Worm (Caenorhabditis elegans): Measurements from ENCODE around the gene K11D12.8.

K11D12.8 gene

DNA sequence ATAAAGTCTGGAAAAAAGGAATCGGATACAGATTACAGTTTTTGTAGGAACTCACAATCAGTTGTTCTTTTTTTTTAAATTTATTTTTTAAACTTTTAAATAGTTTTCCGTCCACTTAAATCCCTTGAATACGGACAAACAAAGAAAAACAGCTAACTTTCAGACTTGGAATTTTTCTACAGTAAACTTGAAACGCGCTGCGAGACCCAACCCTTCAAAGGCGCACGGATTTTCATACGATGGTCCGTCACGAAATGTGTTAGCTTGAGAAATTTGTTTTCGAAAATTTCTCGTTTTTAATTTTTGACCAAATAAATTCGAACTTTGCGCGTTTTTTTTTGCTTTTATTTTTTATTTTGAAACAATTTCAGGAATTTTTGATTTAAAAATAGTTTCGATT, 5.8 kb upstream of the K11D12.8 start:
- no peak for TF ChIP-seq K09A11.1 (tag; optimal IDR thresholded peaks at IDR 0.05; ENCODE audit: insufficient read depth)
- TF ChIP-seq pha-2 (tag; optimal IDR thresholded peaks at IDR 0.05): no peak
- no peak for TF ChIP-seq tbx-2 (tag; optimal IDR thresholded peaks at IDR 0.05)
- no peak for TF ChIP-seq sox-4 (tag; optimal IDR thresholded peaks at IDR 0.05)
- no peak for TF ChIP-seq K02D7.2 (tag; optimal IDR thresholded peaks at IDR 0.05)
- TF ChIP-seq odd-2 (tag; optimal IDR thresholded peaks at IDR 0.05): no peak
- no peak for TF ChIP-seq ceh-18 (tag; optimal IDR thresholded peaks at IDR 0.05)
- no peak for TF ChIP-seq pat-9 (tag; optimal IDR thresholded peaks at IDR 0.05)
- TF ChIP-seq hlh-13 (GFP tag; optimal IDR thresholded peaks at IDR 0.05): no peak
- TF ChIP-seq eyg-1 (tag; optimal IDR thresholded peaks at IDR 0.05): no peak
- TF ChIP-seq lim-6 (tag; optimal IDR thresholded peaks at IDR 0.05): no peak
- no peak for TF ChIP-seq ceh-6 (GFP tag; optimal IDR thresholded peaks at IDR 0.05)
- TF ChIP-seq unc-42 (tag; optimal IDR thresholded peaks at IDR 0.05): no peak
- TF ChIP-seq C08G9.2 (tag; optimal IDR thresholded peaks at IDR 0.05): no peak
- no peak for TF ChIP-seq pha-4 (tag; optimal IDR thresholded peaks at IDR 0.05)
- TF ChIP-seq ceh-31 (tag; optimal IDR thresholded peaks at IDR 0.05): no peak
- no peak for TF ChIP-seq ama-1 (optimal IDR thresholded peaks at IDR 0.05)
- no peak for TF ChIP-seq elt-4 (tag; optimal IDR thresholded peaks at IDR 0.05)
- no peak for TF ChIP-seq fax-1 (tag; optimal IDR thresholded peaks at IDR 0.05)

ce11 chrV:5046103-5046502, 5.3 kb upstream of the K11D12.8 start, which contains the start of gene exc-14:
exc-14 (minus strand) TSS chrV:5046203.
- TF ChIP-seq dve-1 (tag; optimal IDR thresholded peaks at IDR 0.05): no peak
- TF ChIP-seq ceh-22 (tag; optimal IDR thresholded peaks at IDR 0.05): no peak

DNA sequence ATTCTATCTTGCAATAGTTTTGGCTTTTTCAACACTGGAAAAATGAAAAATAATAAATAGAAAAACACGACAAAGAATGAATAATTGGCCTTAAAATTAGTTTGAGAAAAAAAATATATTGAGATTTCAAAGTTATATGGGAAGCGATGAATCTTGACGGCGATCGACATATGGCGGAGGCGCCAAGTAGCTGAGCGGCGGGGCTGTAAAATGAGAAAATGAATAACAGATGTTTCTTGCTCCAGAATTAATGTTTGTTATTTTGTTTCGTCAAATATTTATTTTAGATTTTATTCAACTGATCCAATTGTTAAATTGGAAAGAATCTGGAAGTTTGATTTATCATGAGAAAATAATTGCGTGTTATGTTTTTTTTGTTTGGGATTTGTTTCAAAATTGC, 1.2 kb downstream of the K11D12.8 start, which contains the start of gene K11D12.11:
Gene K11D12.11, minus strand, starts transcription at position 42 of the 400 bp plus-strand sequence.
- TF ChIP-seq ceh-6 (GFP tag; optimal IDR thresholded peaks at IDR 0.05) (no peak), hlh-8 (tag; optimal IDR thresholded peaks at IDR 0.05) (peak; percentile 75), hlh-6 (tag; optimal IDR thresholded peaks at IDR 0.05) (no peak), syd-9 (tag; optimal IDR thresholded peaks at IDR 0.05) (no peak), sdc-2 (tag; optimal IDR thresholded peaks at IDR 0.05) (no peak), unc-86 (tag; optimal IDR thresholded peaks at IDR 0.05) (no peak), zip-5 (tag; optimal IDR thresholded peaks at IDR 0.05) (no peak), ama-1 (optimal IDR thresholded peaks at IDR 0.05) (no peak)

ce11 chrV:5038449-5038848, 2.4 kb downstream of the K11D12.8 start:
- TF ChIP-seq ceh-6 (GFP tag; optimal IDR thresholded peaks at IDR 0.05): no peak
- no peak for TF ChIP-seq pax-1 (tag; optimal IDR thresholded peaks at IDR 0.05)
- TF ChIP-seq hlh-8 (tag; optimal IDR thresholded peaks at IDR 0.05): no peak
- TF ChIP-seq ref-2 (tag; optimal IDR thresholded peaks at IDR 0.05): no peak
- TF ChIP-seq elt-4 (tag; optimal IDR thresholded peaks at IDR 0.05): no peak
- TF ChIP-seq nfya-1 (tag; optimal IDR thresholded peaks at IDR 0.05): no peak
- TF ChIP-seq ztf-16 (tag; optimal IDR thresholded peaks at IDR 0.05): no peak
- no peak for TF ChIP-seq pha-2 (tag; optimal IDR thresholded peaks at IDR 0.05)
- TF ChIP-seq hlh-13 (GFP tag; optimal IDR thresholded peaks at IDR 0.05): no peak
- TF ChIP-seq nhr-11 (tag; optimal IDR thresholded peaks at IDR 0.05): no peak
- no peak for TF ChIP-seq Y22D7AL.16 (tag; optimal IDR thresholded peaks at IDR 0.05)
- no peak for TF ChIP-seq fkh-6 (tag; optimal IDR thresholded peaks at IDR 0.05)
- TF ChIP-seq lim-6 (tag; optimal IDR thresholded peaks at IDR 0.05): no peak

DNA sequence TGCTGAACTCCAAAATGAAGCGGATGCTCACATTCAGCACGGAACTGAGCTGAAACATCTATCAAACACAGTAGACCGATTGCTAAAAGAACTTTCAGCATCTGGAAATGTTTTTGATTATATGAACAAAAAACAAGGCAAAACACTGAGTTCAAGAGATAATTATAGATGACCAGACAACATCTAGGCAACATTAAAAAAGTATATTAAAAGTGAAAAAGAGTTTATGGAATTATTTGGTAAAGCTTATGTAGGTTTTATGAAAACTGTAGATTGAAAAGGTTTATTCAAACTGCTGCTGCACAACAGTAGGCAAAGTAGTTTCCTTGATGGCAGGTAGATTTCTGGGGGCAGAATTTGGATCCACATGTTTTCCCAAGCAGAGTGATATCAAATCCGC, 4.4 kb downstream of the K11D12.8 start, which contains the start of gene K11D12.7:
Gene K11D12.7, minus strand, starts transcription at position 101 of the 400 bp plus-strand sequence.
- TF ChIP-seq unc-55 (GFP tag; optimal IDR thresholded peaks at IDR 0.05): no peak
- no peak for TF ChIP-seq K02D7.2 (tag; optimal IDR thresholded peaks at IDR 0.05)
- no peak for TF ChIP-seq ceh-2 (tag; optimal IDR thresholded peaks at IDR 0.05)
- TF ChIP-seq nhr-11 (tag; optimal IDR thresholded peaks at IDR 0.05): no peak
- no peak for TF ChIP-seq zip-5 (tag; optimal IDR thresholded peaks at IDR 0.05)
- no peak for TF ChIP-seq nhr-232 (tag; optimal IDR thresholded peaks at IDR 0.05)
- TF ChIP-seq tbx-2 (tag; optimal IDR thresholded peaks at IDR 0.05): no peak
- TF ChIP-seq ceh-31 (tag; optimal IDR thresholded peaks at IDR 0.05): no peak
- no peak for TF ChIP-seq sox-4 (tag; optimal IDR thresholded peaks at IDR 0.05)
- TF ChIP-seq hlh-6 (tag; optimal IDR thresholded peaks at IDR 0.05): no peak
